Fruit fly (Drosophila melanogaster) whole organism, wandering third instar larva: Measurements from ENCODE around the gene slow.

Experiments used
- jim ChIP-seq: fragments of 175-275, 200-325 bp; sonication (Bioruptor generic); optimal IDR thresholded peaks from 2 replicates; lab custom pipeline; 2016; ENCODE audit warnings: missing biosample characterization, mild to moderate bottlenecking, missing genetic modification characterization
- lola ChIP-seq: fragments of >200 bp; optimal IDR thresholded peaks from 2 replicates; lab custom pipeline; 2017; ENCODE audit warnings: missing biosample characterization, missing genetic modification characterization

DNA sequence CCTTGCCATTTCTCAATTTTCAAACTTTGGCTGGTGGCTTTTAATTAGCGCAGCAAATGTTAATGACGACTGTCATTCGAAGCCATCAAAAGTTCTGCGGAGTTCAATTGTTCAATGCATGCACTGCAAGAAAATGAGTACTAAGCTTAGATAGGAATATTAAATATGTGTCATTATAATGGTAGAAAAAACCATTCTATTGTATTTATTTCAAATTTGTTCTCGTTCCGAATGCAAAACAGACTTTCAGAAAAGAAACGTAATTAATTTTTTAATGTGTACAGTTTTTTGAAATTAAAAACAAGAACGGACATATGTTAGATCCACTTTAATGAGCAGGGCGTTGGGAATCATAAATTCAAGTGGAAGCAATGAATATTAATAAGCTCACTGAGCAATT is 4.9 kb downstream of the slow start:
- no peak for TF ChIP-seq lola (GFP tag; lab: Kevin White, UChicago)
- TF ChIP-seq jim, result no peak
